Comparison of ENCODE assay signal across 5 fruit fly cellular contexts in genomic region chr3L:9714537-9715144, dm6.
TF ChIP-seq lines count a peak whose summit lies in the region.

No protein-coding gene starts in this region.

- TF ChIP-seq CTCF in whole organism, embryonic (GFP tag; optimal IDR thresholded peaks at IDR 0.05; lab: Kevin White, UChicago), result no peak

TF ChIP-seq in whole organism, adult, 20 proteins besides CTCF, POLR2A, EP300 and RAD21:
- peak; percentile 87 for TF ChIP-seq cic (GFP tag; optimal IDR thresholded peaks at IDR 0.05; lab: Kevin White, UChicago)
- no peak for TF ChIP-seq CG5204 (GFP tag; optimal IDR thresholded peaks at IDR 0.05; lab: Kevin White, UChicago)
- TF ChIP-seq Crg-1 (GFP tag; optimal IDR thresholded peaks at IDR 0.05; lab: Kevin White, UChicago), result no peak
- TF ChIP-seq Mnt (GFP tag; optimal IDR thresholded peaks at IDR 0.05; lab: Kevin White, UChicago), result peak; percentile 81
- TF ChIP-seq CG7045 (GFP tag; optimal IDR thresholded peaks at IDR 0.05; lab: Kevin White, UChicago), result no peak
- peak; percentile 77 for TF ChIP-seq tj (GFP tag; optimal IDR thresholded peaks at IDR 0.05; lab: Kevin White, UChicago)
- TF ChIP-seq CG11617 (GFP tag; optimal IDR thresholded peaks at IDR 0.05; lab: Kevin White, UChicago), result no peak
- TF ChIP-seq cnc (optimal IDR thresholded peaks at IDR 0.05; lab: Kevin White, UChicago), result no peak
- no peak for TF ChIP-seq CG33017 (tag; optimal IDR thresholded peaks at IDR 0.05; lab: Kevin White, UChicago)
- peak; percentile 92 for TF ChIP-seq kay (GFP tag; lab: Kevin White, UChicago; ENCODE audit: borderline replicate concordance)

TF ChIP-seq in whole organism, embryonic, 481 proteins besides CTCF, POLR2A, EP300 and RAD21 (continues in another document):
- TF ChIP-seq Asciz (GFP tag; optimal IDR thresholded peaks at IDR 0.05; lab: Kevin White, UChicago) (peak; percentile 30), CG6765 (GFP tag; optimal IDR thresholded peaks at IDR 0.05; lab: Kevin White, UChicago) (no peak), CG34422 (GFP tag; IDR thresholded peaks at IDR 0.05; lab: Robert Waterston, UW) (peak; percentile 67; the same call in 2 of the 3 replicates), MESR4 (GFP tag; optimal IDR thresholded peaks at IDR 0.05; lab: Kevin White, UChicago) (peak; percentile 76), ATbp (GFP tag; optimal IDR thresholded peaks at IDR 0.05; lab: Kevin White, UChicago) (no peak), CG34376 (GFP tag; optimal IDR thresholded peaks at IDR 0.05; lab: Kevin White, UChicago) (peak; percentile 10), CG4617 (GFP tag; optimal IDR thresholded peaks at IDR 0.05; lab: Kevin White, UChicago; ENCODE audit: borderline replicate concordance) (peak; percentile 22), CG2199 (GFP tag; IDR thresholded peaks at IDR 0.05; lab: Robert Waterston, UW) (0 out of 3 replicates have a peak, but pooled peaks have one; percentile 70), onecut (GFP tag; IDR thresholded peaks at IDR 0.05; lab: Robert Waterston, UW) (0 out of 2 replicates have a peak, but pooled peaks have one; percentile 3), chinmo (GFP tag; IDR thresholded peaks at IDR 0.05; lab: Robert Waterston, UW; ENCODE audit: partially characterized antibody) (peak; percentile 93; the same call in 3 of the 4 replicates), sd (tag; optimal IDR thresholded peaks at IDR 0.05; lab: Kevin White, UChicago) (peak; percentile 44), CG32767 (GFP tag; IDR thresholded peaks at IDR 0.05; lab: Robert Waterston, UW) (peak; percentile 41; the same call in 1 of the 2 replicates), YL-1 (GFP tag; optimal IDR thresholded peaks at IDR 0.05; lab: Kevin White, UChicago) (peak; percentile 71), gcm (GFP tag; optimal IDR thresholded peaks at IDR 0.05; lab: Kevin White, UChicago) (peak; percentile 56), CG8478 (optimal IDR thresholded peaks at IDR 0.05; lab: Kevin White, UChicago) (peak; percentile 88), fd102C (GFP tag; optimal IDR thresholded peaks at IDR 0.05; lab: Kevin White, UChicago) (no peak), CG1647 (GFP tag; optimal IDR thresholded peaks at IDR 0.05; lab: Kevin White, UChicago) (no peak), Hr39 (optimal IDR thresholded peaks at IDR 0.05; lab: Kevin White, UChicago) (peak; percentile 95)

TF ChIP-seq in whole organism, prepupa, 60 proteins besides CTCF, POLR2A, EP300 and RAD21 (continues in another document):
- TF ChIP-seq ss (GFP tag; optimal IDR thresholded peaks at IDR 0.05; lab: Kevin White, UChicago), result peak; percentile 5 to 52
- no peak for TF ChIP-seq CG10669 (GFP tag; optimal IDR thresholded peaks at IDR 0.05; lab: Kevin White, UChicago)
- no peak for TF ChIP-seq Eip93F (GFP tag; optimal IDR thresholded peaks at IDR 0.05; lab: Kevin White, UChicago)
- no peak for TF ChIP-seq OdsH (GFP tag; optimal IDR thresholded peaks at IDR 0.05; lab: Kevin White, UChicago)
- TF ChIP-seq CG6854 (GFP tag; optimal IDR thresholded peaks at IDR 0.05; lab: Kevin White, UChicago), result peak; percentile 51
- no peak for TF ChIP-seq esn (GFP tag; optimal IDR thresholded peaks at IDR 0.05; lab: Kevin White, UChicago)
- no peak for TF ChIP-seq eg (GFP tag; IDR thresholded peaks at IDR 0.05; lab: Robert Waterston, UW)
- TF ChIP-seq CG7368 (GFP tag; optimal IDR thresholded peaks at IDR 0.05; lab: Kevin White, UChicago), result no peak
- no peak for TF ChIP-seq CG15336 (GFP tag; IDR thresholded peaks at IDR 0.05; lab: Robert Waterston, UW)
- TF ChIP-seq CG8319 (GFP tag; optimal IDR thresholded peaks at IDR 0.05; lab: Kevin White, UChicago), result no peak
- TF ChIP-seq CG31627 (GFP tag; optimal IDR thresholded peaks at IDR 0.05; lab: Kevin White, UChicago), result no peak
- TF ChIP-seq Eip78C (GFP tag; lab: Kevin White, UChicago), result peak; percentile 62
- no peak for TF ChIP-seq CG6163 (GFP tag; IDR thresholded peaks at IDR 0.05; lab: Robert Waterston, UW)
- no peak for TF ChIP-seq salr (GFP tag; optimal IDR thresholded peaks at IDR 0.05; lab: Kevin White, UChicago)
- peak; percentile 64 for TF ChIP-seq fkh (GFP tag; optimal IDR thresholded peaks at IDR 0.05; lab: Kevin White, UChicago)
- TF ChIP-seq Lpt (GFP tag; optimal IDR thresholded peaks at IDR 0.05; lab: Kevin White, UChicago), result no peak
- TF ChIP-seq vri (GFP tag; optimal IDR thresholded peaks at IDR 0.05; lab: Kevin White, UChicago), result peak; percentile 63
- TF ChIP-seq CG4318 (GFP tag; optimal IDR thresholded peaks at IDR 0.05; lab: Kevin White, UChicago), result no peak
- TF ChIP-seq spab (GFP tag; optimal IDR thresholded peaks at IDR 0.05; lab: Kevin White, UChicago), result no peak
- no peak for TF ChIP-seq CG11294 (GFP tag; IDR thresholded peaks at IDR 0.05; lab: Robert Waterston, UW)
- no peak for TF ChIP-seq CG11762 (GFP tag; optimal IDR thresholded peaks at IDR 0.05; lab: Kevin White, UChicago; ENCODE audit: insufficient read depth)
- TF ChIP-seq CG34406 (GFP tag; optimal IDR thresholded peaks at IDR 0.05; lab: Kevin White, UChicago), result no peak
- TF ChIP-seq achi (GFP tag; optimal IDR thresholded peaks at IDR 0.05; lab: Kevin White, UChicago), result no peak

TF ChIP-seq in whole organism, pupa, 21 proteins besides CTCF, POLR2A, EP300 and RAD21:
- TF ChIP-seq CG15710 (tag; optimal IDR thresholded peaks at IDR 0.05; lab: Kevin White, UChicago), result no peak
- peak; percentile 3 for TF ChIP-seq EcR (GFP tag; optimal IDR thresholded peaks at IDR 0.05; lab: Kevin White, UChicago)
- TF ChIP-seq D1 (tag; optimal IDR thresholded peaks at IDR 0.05; lab: Kevin White, UChicago), result no peak
- TF ChIP-seq CG4496 (GFP tag; IDR thresholded peaks at IDR 0.05; lab: Robert Waterston, UW), result 0 out of 3 replicates have a peak, but pooled peaks have one; percentile 23
- 0 out of 2 replicates have a peak, but pooled peaks have one; percentile 2 for TF ChIP-seq Ets98B (GFP tag; IDR thresholded peaks at IDR 0.05; lab: Robert Waterston, UW)

TF ChIP-seq in whole organism, wandering third instar larva, 38 proteins besides CTCF, POLR2A, EP300 and RAD21:
- TF ChIP-seq Dif (GFP tag; optimal IDR thresholded peaks at IDR 0.05; lab: Kevin White, UChicago; ENCODE audit: partially characterized antibody) (peak; percentile 36), Rel (GFP tag; optimal IDR thresholded peaks at IDR 0.05; lab: Kevin White, UChicago) (no peak), Rel (tag; optimal IDR thresholded peaks at IDR 0.05; lab: Kevin White, UChicago) (peak; percentile 100), Abd-B (GFP tag; optimal IDR thresholded peaks at IDR 0.05; lab: Kevin White, UChicago) (peak; percentile 34), Hr83 (GFP tag; optimal IDR thresholded peaks at IDR 0.05; lab: Kevin White, UChicago; ENCODE audit: poor library complexity, severe bottlenecking) (peak; percentile 57), dmrt93B (GFP tag; optimal IDR thresholded peaks at IDR 0.05; lab: Kevin White, UChicago) (no peak), Myc (optimal IDR thresholded peaks at IDR 0.05; lab: Kevin White, UChicago) (no peak), lola (GFP tag; optimal IDR thresholded peaks at IDR 0.05; lab: Kevin White, UChicago) (no peak), sage (GFP tag; optimal IDR thresholded peaks at IDR 0.05; lab: Kevin White, UChicago) (no peak), Hnf4 (GFP tag; optimal IDR thresholded peaks at IDR 0.05; lab: Kevin White, UChicago) (no peak)
TF ChIP-seq in whole organism, wandering third instar larva: peak in this region for 4.
